Worm (Caenorhabditis elegans): ENCODE data around the gene F36H9.1.

DNA sequence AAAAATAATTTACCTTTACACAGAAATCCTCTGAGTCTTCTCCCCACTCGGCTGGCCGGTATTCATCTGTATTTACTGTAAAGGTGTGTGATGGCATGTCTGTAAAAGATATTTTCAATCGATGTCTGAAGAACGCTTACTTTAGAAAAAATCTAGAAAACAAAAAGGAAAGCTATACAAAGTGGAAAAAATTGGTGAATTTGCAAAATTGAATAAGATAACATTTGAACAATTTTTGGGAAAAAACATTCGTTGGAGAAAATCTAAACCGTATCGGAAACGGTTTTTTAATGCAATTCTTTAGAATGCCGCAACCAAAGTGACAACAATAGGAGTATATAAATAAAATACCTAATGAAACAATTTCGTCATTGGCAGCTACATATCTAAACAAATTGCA is 12.4 kb upstream of the F36H9.1 start, which contains the start of gene F36H9.5:
- TF ChIP-seq W03F9.2 (tag; optimal IDR thresholded peaks at IDR 0.05) (no peak), him-1 (tag; optimal IDR thresholded peaks at IDR 0.05) (no peak)

All from whole organism, L4/young adult.